Worm (Caenorhabditis elegans) whole organism, L3 larva: ENCODE data around the gene gtl-2.

Experiments used
- fkh-10 ChIP-seq: sonication (generic microtip); optimal IDR thresholded peaks from 2 replicates; lab custom pipeline; 2017; ENCODE audit warnings: missing biosample characterization, missing genetic modification reagents, missing genetic modification characterization
- nhr-28 ChIP-seq: fragments of 150-350 bp; optimal IDR thresholded peaks from 2 replicates; lab custom pipeline; 2014; ENCODE audit warnings: missing biosample characterization, missing genetic modification characterization

ce11 chrIV:11296787-11297186, 23.5 kb downstream of the gtl-2 start, which contains the start of gene mttu-1:
- TF ChIP-seq nhr-28 (tag; lab: Kevin White, UChicago), result no peak
- no peak for TF ChIP-seq fkh-10
